Worm (Caenorhabditis elegans) whole organism, L4/young adult: ENCODE measurements around the gene nstp-8.
"Not testable (repeated sequence)": the region's sequence is repeated elsewhere in the genome, so short reads cannot be mapped to it uniquely, and the experiment has no call there.

ENCODE experiments used
- W03F9.2 ChIP-seq: fragments of 150-350 bp; optimal IDR thresholded peaks from 2 replicates; lab custom pipeline; 2014; ENCODE audit warnings: missing biosample characterization, missing genetic modification characterization
- dao-5 ChIP-seq: sonication (generic microtip); optimal IDR thresholded peaks from 2 replicates; lab custom pipeline; 2016; ENCODE audit warnings: missing genotype, missing genetic modification characterization, moderate library complexity, missing compliant biosample characterization
- him-1 ChIP-seq: sonication (generic microtip); optimal IDR thresholded peaks from 2 replicates; lab custom pipeline; 2016; ENCODE audit warnings: missing genotype, missing genetic modification reagents, missing genetic modification characterization, missing compliant biosample characterization

nstp-8 gene

DNA sequence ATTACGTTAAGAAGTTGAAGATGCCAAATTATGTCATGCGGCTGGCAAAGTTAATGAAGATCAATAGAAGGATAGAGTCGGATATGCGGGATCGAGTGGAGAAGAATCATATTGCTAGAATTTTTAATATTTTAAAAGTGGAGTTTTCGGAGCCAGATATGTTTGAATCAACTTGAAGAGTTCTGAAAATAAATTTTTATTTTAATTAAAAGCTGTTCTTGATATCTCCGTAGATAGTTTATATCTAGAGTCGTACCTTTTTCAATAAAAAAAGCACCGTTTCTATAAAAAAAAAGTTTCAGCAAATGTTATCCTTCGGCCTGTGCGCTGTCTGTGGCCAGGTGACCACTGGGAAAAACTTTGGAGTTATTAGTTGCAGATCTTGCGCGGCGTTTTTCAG, 17.7 kb downstream of the nstp-8 start, which contains the start of gene nhr-96:
Gene nhr-96, plus strand, starts transcription at position 301 of the 400 bp plus-strand sequence.
- TF ChIP-seq W03F9.2 (no peak), him-1 (tag; lab: Kevin White, UChicago) (no peak), dao-5 (no peak)

DNA sequence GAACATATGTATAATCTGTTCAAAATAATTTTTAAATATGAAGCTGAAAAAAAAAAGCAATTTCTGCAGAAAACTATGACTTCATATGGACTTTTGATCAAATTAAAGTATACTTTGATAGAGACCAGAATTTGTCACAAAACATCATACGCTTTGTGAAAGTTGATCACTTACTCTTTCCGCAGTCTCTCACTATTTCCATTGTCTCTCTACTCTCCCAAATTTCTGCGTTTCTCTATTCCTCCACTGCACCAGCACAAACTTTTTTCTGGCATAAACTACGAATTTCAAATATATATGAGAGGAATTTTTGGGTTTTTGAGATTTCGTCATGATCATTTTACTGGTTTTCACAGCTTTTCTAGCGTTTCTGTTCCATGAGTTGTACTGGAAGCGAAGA, 20.4 kb downstream of the nstp-8 start, which contains the start of gene cyp-33C4:
Gene cyp-33C4, plus strand, starts transcription at position 293 of the 400 bp plus-strand sequence.
- TF ChIP-seq W03F9.2 (no peak), him-1 (tag; lab: Kevin White, UChicago) (no peak), dao-5 (no peak)

DNA sequence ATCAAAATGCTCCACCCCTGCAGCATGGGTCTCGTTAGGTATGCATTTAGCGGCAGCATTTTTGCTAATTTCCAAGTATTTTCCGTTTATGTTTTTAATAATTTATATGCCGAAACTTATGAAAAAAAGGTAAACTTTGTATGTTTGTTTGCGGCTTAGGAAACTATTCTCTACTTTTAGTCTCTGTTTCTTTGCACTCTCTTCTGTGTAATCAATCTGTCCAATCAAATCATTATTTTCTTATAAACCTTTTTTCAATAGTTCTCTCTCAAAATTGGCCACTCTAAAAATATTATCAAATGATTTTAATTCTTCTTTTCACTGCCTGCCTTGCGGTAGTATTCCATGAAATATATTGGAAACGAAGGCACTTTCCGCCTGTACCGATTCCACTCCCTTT, 22.6 kb downstream of the nstp-8 start:
- TF ChIP-seq dao-5 (no peak), W03F9.2 (no peak), him-1 (tag; lab: Kevin White, UChicago) (no peak)

DNA sequence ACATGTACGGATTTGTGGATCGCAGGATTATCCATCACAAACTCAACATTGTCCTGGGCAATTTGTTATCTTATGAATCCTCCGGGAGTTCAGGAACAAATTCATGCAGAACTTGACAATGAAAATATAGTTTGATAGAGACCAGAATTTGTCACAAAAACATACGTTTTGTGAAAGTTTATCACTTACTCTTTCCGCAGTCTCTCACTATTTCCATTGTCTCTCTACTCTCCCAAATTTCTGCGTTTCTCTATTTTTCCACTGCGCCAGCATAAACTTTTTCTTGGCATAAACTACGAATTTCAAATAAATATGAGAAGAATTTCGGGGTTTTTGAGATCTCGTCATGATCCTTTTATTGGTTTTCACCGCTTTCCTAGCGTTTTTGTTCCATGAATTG, 27.2 kb downstream of the nstp-8 start, which contains the start of gene cyp-33C3:
Gene cyp-33C3, plus strand, starts transcription at position 149 of the 400 bp plus-strand sequence.
- TF ChIP-seq dao-5 (no peak), W03F9.2 (no peak), him-1 (tag; lab: Kevin White, UChicago) (no peak)

DNA sequence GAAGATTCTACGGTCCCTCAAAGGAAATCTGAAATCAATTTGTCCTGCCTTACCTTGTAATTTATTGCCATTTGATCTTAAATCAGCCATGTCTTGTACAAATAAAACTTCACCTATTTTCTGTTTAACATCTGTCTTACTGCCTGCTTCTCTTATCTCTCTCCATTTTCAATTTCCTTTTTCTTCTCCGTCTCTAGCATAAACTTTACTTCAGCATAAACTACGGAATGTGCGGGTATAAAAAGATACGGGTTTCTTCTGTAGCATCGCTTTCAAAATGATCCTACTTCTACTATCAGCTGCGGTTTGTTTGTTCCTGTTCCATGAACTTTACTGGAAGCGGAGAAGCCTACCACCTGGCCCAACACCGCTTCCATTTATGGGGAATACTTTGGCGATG, 29.3 kb downstream of the nstp-8 start, which contains the start of gene cyp-33C5:
Gene cyp-33C5, plus strand, starts transcription at position 254 of the 400 bp plus-strand sequence.
- no peak for TF ChIP-seq W03F9.2

DNA sequence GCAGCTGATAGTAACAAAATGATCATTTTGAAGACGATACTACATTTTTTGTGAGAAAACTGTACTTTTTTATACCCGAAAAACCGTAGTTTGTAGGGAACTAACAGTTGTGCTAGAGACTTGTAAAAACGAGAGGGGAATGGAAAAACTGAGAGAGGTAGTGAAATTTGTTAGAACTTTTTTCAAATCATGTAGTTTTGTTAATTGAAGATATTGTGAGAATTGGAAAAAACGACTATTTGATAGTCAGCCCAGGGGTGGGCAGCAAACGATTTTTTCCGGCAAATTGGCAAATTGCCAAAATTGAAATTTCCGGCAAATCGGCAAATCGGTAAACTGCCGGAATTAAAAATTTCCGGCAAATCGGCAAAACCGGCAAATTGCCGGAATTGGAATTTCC, 33.9 kb downstream of the nstp-8 start, which contains the start of gene cyp-33C6:
Gene cyp-33C6, minus strand, starts transcription at position 101 of the 400 bp plus-strand sequence.
- TF ChIP-seq dao-5 (no peak), him-1 (tag; lab: Kevin White, UChicago) (no peak), W03F9.2 (no peak)

DNA sequence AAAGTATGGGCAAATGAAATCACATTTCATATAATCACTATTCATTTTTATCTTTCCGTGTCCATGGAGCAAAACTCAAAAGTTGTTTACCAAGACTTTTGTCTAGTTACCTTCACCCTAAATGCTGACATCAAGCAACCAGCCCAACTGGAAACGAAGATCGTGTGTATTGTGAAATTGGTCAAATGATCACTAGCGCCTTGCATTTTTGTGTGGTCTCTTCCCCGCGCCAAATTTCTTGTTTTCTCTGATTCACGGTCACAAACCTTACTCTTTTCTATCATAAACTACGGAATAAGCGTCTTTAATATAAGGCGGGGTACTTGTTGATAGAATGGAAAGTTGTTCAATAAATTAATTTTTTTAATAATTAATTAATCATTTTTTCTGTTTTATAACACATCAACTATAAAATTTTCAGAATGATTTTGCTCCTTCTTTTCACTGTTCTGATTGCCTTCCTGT, 34.7 kb downstream of the nstp-8 start, which contains the start of gene cyp-33C7:
Gene cyp-33C7, plus strand, starts transcription at position 415 of the 465 bp plus-strand sequence.
- TF ChIP-seq dao-5 (no peak), him-1 (tag; lab: Kevin White, UChicago) (no peak), W03F9.2 (no peak)

DNA sequence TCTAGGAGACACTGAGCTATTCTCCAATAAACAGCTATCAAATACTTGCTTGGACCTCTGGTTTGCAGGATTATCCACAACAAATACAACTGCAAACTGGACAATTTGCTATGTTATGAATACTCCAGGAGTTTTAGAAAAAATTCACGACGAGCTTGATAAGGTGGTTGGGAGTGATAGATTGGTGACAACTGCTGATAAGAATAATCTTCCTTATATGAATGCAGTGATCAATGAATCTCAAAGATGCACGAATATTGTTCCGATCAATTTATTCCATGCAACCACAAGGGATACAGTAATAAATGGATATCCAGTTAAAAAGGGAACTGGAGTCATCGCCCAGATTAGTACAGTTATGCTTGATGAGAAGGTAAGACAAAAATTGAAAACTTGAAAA, 36.3 kb downstream of the nstp-8 start:
- TF ChIP-seq him-1 (tag; lab: Kevin White, UChicago) (no peak), dao-5 (no peak), W03F9.2 (no peak)

DNA sequence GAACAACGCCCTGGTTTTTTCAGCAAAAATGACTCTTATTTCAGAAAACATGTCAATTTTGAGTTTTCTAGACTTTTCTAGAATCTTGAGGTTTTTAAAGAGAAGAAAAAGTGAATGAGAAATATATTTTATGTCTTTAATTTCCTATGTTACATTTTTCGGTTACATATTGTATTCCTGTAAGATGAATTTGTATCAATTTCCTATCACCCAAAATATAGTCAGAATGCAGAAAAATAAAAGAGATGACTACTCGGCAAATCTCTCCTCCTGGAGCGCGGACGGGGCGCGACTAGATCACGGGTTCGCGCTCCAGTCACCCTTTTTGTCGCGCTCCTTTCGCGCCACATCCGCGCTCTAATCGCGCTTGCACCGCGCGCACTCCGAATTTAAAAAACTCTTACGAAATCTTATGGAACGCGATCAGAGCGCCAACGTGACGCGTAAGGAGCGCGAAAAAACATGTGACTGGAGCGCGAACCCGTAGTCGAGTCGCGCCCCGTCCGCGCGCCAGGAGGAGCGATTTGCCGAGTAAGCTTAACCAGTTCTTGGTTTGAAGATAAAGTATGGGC, 39.2 kb downstream of the nstp-8 start, which contains the start of gene str-253:
Gene str-253, minus strand, starts transcription at position 51 of the 572 bp plus-strand sequence.
- TF ChIP-seq dao-5, result no peak
- no peak for TF ChIP-seq W03F9.2
- no peak for TF ChIP-seq him-1 (tag; lab: Kevin White, UChicago)

DNA sequence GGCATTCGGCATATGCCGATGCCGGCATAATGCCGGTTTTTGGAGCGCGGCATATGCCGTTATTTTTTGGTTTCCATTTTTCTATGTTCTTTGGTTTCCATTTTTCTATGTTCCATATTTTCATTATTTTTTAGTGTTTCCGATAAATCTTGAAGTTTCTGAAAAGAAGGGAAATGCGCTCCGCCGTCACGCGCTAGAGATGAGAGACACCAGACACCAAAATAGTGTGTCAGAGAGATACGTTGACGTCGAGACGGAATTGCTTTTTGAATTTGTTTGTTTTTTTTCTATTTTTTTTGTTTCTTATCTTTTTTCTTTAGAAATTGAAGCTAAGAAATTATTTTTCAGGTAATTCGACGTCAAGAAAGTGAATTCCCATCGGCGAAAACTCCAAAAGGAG, 39.7 kb downstream of the nstp-8 start, which contains the start of gene F41B5.1:
Gene F41B5.1, plus strand, starts transcription at position 343 of the 400 bp plus-strand sequence.
- TF ChIP-seq dao-5; W03F9.2; him-1 (tag; lab: Kevin White, UChicago): not testable (repeated sequence)

DNA sequence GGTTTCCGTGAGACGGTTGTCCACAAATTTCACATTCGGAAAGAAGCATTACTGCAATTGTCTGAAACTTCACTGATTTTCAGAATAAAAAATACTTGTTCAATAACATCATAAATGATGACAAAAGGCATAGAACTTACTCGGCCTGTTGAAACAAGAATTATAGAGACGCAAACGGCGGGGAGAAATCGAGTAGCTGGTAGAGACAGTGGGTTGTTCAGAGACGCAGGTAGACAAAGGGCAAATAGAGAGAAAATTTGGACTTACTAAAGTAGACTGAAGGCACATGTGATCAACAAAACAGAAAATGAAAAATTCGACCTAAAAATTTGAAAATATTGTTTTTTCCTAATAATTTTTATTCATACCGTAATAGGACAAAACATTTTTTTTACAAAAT, 44.3 kb downstream of the nstp-8 start, which contains the start of gene nhr-182:
Gene nhr-182, minus strand, starts transcription at position 178 of the 400 bp plus-strand sequence.
- TF ChIP-seq W03F9.2 (no peak), him-1 (tag; lab: Kevin White, UChicago) (no peak), dao-5 (no peak)

DNA sequence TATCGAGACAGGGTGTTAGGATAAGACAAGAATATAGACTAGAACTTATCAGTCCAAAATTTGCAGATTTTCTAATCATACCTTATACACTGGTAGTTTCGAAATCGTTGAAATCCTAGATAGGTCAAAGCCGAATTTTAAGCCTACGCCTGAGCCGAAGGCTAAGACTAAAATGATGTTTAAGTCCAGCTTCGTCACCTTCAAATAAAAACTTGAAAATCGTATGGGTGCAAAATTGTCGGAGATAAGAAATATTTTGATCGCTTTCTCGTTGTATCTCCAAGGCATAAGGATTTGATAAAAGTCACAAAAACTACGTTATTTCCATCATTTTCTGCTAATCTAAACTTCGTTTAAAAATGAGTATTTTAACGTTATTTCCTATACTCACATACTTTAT, 45.2 kb downstream of the nstp-8 start, which contains the start of gene F41B5.12:
Gene F41B5.12, plus strand, starts transcription at position 301 of the 400 bp plus-strand sequence.
- no peak for TF ChIP-seq dao-5
- no peak for TF ChIP-seq W03F9.2
- TF ChIP-seq him-1 (tag; lab: Kevin White, UChicago), result no peak

DNA sequence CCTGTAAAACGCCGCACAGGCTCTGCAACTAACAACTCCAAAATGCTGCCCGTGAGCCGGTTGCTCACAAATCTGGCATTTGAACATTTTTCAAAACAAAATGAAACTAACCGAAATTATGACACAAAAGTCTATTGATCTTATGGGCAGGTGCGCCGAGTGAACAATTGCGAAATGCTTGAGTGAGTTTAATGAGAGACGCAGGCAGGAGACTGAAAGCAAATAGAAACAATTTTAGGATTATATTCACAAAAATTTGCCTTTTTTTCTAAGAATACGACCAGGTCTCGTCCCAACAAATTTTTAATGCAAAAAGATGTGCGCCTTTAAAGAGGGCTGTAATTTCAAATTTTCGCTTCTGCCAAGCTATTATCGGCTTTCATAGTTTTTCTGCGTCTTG, 49.0 kb downstream of the nstp-8 start, which contains the start of gene nhr-183:
Gene nhr-183, minus strand, starts transcription at position 180 of the 400 bp plus-strand sequence.
- TF ChIP-seq W03F9.2, result no peak
- no peak for TF ChIP-seq him-1 (tag; lab: Kevin White, UChicago)
- TF ChIP-seq dao-5, result no peak

DNA sequence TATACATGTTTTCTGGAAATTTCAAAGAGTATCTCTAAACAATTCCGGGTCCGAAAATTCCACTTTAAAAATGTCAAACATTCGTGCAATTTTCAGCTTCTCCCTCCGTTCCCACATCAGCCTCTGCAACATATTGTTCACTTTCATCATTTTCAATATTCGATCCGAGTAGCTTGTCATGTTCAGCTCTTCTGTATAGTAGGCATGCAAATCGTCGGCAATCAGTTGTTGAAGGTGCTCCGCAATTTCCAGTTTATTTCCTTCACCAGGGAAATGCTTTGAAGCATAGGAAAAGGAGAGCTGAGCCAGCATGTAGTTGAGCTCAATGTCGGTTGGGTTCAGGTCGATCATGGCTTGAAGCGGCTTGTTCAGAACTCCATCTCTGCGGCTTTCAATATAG, 49.5 kb downstream of the nstp-8 start:
- TF ChIP-seq dao-5, result no peak
- TF ChIP-seq W03F9.2, result no peak
- no peak for TF ChIP-seq him-1 (tag; lab: Kevin White, UChicago)

DNA sequence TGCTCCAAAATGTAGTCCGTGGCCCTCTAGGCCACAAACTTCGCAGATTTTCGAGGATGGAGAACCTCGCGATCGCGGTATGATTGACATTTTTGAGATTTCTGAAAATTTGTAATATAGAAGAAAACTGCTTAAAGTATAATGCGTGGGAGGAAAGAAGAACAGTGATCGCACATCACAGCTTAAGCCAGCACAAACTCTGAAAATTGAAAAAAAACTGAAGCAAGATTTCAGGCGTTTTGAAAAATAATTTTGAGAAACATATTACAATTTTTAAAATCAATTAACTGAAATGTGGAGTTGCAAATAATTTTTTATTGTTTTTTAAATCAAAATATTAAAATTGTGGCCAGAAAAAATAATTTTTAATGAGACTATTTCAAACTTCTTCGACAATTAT, 51.5 kb downstream of the nstp-8 start, which contains the start of gene nhr-275:
Gene nhr-275, minus strand, starts transcription at position 101 of the 400 bp plus-strand sequence.
- TF ChIP-seq W03F9.2, result no peak
- TF ChIP-seq dao-5, result no peak
- TF ChIP-seq him-1 (tag; lab: Kevin White, UChicago), result no peak
